Fruit fly (Drosophila melanogaster) whole organism, prepupa: Measurements from ENCODE around the gene Nedd4.

Experiments used
- Blimp-1 ChIP-seq: fragments of 200-800 bp; sonication (Bioruptor generic); optimal IDR thresholded peaks from 3 replicates; lab custom pipeline; 2017; ENCODE audit warnings: missing biosample characterization, missing genetic modification characterization, mild to moderate bottlenecking, moderate library complexity, missing genetic modification reagents
- CG10631 ChIP-seq: fragments of 200-800 bp; sonication (Bioruptor generic); optimal IDR thresholded peaks from 2 replicates; lab custom pipeline; 2016; ENCODE audit warnings: missing biosample characterization, missing genetic modification characterization
- CG10669 ChIP-seq: fragments of 200-800 bp; sonication (Bioruptor generic); optimal IDR thresholded peaks from 3 replicates; lab custom pipeline; 2018; ENCODE audit warnings: missing biosample characterization, mild to moderate bottlenecking, missing genetic modification characterization, moderate library complexity
- CG11762 ChIP-seq: fragments of 200-800 bp; sonication (Bioruptor generic); optimal IDR thresholded peaks from 3 replicates; lab custom pipeline; 2016; ENCODE audit warnings: missing biosample characterization, missing genetic modification characterization; ENCODE audit not compliant: insufficient read depth
- CG11902 ChIP-seq: fragments of 200-800 bp; sonication (Bioruptor generic); optimal IDR thresholded peaks from 3 replicates; lab custom pipeline; 2016; ENCODE audit warnings: missing biosample characterization, missing genetic modification characterization
- CG16779 ChIP-seq: fragments of 200-800 bp; sonication (Bioruptor generic); optimal IDR thresholded peaks from 3 replicates; lab custom pipeline; 2017; ENCODE audit warnings: missing biosample characterization, mild to moderate bottlenecking, missing genetic modification characterization
- CG3032 ChIP-seq: fragments of 200-800 bp; optimal IDR thresholded peaks from 2 replicates; lab custom pipeline; 2019; ENCODE audit warnings: missing biosample characterization, mild to moderate bottlenecking, missing genetic modification characterization, moderate library complexity
- CG32006 ChIP-seq: fragments of 200-800 bp; sonication (Bioruptor generic); optimal IDR thresholded peaks from 3 replicates; lab custom pipeline; 2017; ENCODE audit warnings: missing biosample characterization, mild to moderate bottlenecking, missing genetic modification characterization
- CG3919 ChIP-seq: fragments of 200-800 bp; sonication (Bioruptor generic); optimal IDR thresholded peaks from 3 replicates; lab custom pipeline; 2016; ENCODE audit warnings: missing biosample characterization, missing genetic modification characterization
- CG6163 ChIP-seq: fragments of 200-800 bp; sonication (Bioruptor generic); IDR thresholded peaks from 3 replicates; pipeline ENCODE4 v1.3.6; 2022; ENCODE audit warnings: missing biosample characterization, missing genetic modification characterization
- CG6792 ChIP-seq: fragments of 200-800 bp; sonication (Bioruptor generic); optimal IDR thresholded peaks from 3 replicates; lab custom pipeline; 2016; ENCODE audit warnings: missing biosample characterization, missing genetic modification characterization
- CG6854 ChIP-seq: fragments of 200-800 bp; sonication (Bioruptor generic); optimal IDR thresholded peaks from 2 replicates; lab custom pipeline; 2017; ENCODE audit warnings: missing biosample characterization, mild to moderate bottlenecking, missing genetic modification characterization
- CG7368 ChIP-seq: fragments of 200-800 bp; sonication (Bioruptor generic); optimal IDR thresholded peaks from 3 replicates; lab custom pipeline; 2016; ENCODE audit warnings: missing biosample characterization, missing genetic modification characterization
- CG8119 ChIP-seq: fragments of 200-800 bp; sonication (Bioruptor generic); IDR thresholded peaks from 3 replicates; pipeline ENCODE4 v1.3.6; 2022; ENCODE audit warnings: missing biosample characterization, missing genetic modification characterization
- CG8319 ChIP-seq: fragments of 200-800 bp; sonication (Bioruptor generic); optimal IDR thresholded peaks from 3 replicates; lab custom pipeline; 2016; ENCODE audit warnings: missing biosample characterization, missing genetic modification characterization
- CG8632 ChIP-seq: fragments of 200-800 bp; sonication (Bioruptor generic); optimal IDR thresholded peaks from 3 replicates; lab custom pipeline; 2016; ENCODE audit warnings: missing biosample characterization, missing genetic modification characterization
- CG9139 ChIP-seq: fragments of 200-800 bp; sonication (Bioruptor generic); optimal IDR thresholded peaks from 3 replicates; lab custom pipeline; 2017; ENCODE audit warnings: missing biosample characterization, mild to moderate bottlenecking, missing genetic modification characterization
- Eip75B ChIP-seq: fragments of 200-800 bp; sonication (Bioruptor generic); optimal IDR thresholded peaks from 3 replicates; lab custom pipeline; 2016; ENCODE audit warnings: missing biosample characterization, missing genetic modification characterization
- Eip78C ChIP-seq: fragments of 200-800 bp; sonication (Bioruptor generic); peaks from one replicate; lab custom pipeline; 2016; ENCODE audit warnings: missing biosample characterization, missing genetic modification characterization
- Ets96B ChIP-seq: fragments of 200-800 bp; optimal IDR thresholded peaks from 2 replicates; lab custom pipeline; 2019; ENCODE audit warnings: missing biosample characterization, mild to moderate bottlenecking, missing genetic modification characterization, moderate library complexity
- Hr38 ChIP-seq: sonication (Bioruptor generic); optimal IDR thresholded peaks from 2 replicates; lab custom pipeline; 2016; ENCODE audit warnings: missing biosample characterization, missing genetic modification characterization
- Hr39 ChIP-seq: fragments of 200-800 bp; sonication (Bioruptor generic); optimal IDR thresholded peaks from 2 replicates; lab custom pipeline; 2016; ENCODE audit warnings: missing biosample characterization, missing genetic modification characterization
- Smox ChIP-seq: fragments of 200-800 bp; sonication (Bioruptor generic); optimal IDR thresholded peaks from 3 replicates; lab custom pipeline; 2016; ENCODE audit warnings: missing biosample characterization, missing genetic modification characterization
- Sox102F ChIP-seq: fragments of 200-800 bp; sonication (Bioruptor generic); optimal IDR thresholded peaks from 2 replicates; lab custom pipeline; 2016; ENCODE audit warnings: missing biosample characterization, mild to moderate bottlenecking, missing genetic modification characterization
- achi ChIP-seq: fragments of 200-800 bp; sonication (Bioruptor generic); optimal IDR thresholded peaks from 3 replicates; lab custom pipeline; 2016; ENCODE audit warnings: missing biosample characterization, missing genetic modification characterization
- dac ChIP-seq: fragments of 200-800 bp; sonication (Bioruptor generic); optimal IDR thresholded peaks from 2 replicates; lab custom pipeline; 2017; ENCODE audit warnings: missing biosample characterization, mild to moderate bottlenecking, missing genetic modification characterization
- dsx ChIP-seq: fragments of 200-800 bp; optimal IDR thresholded peaks from 3 replicates; lab custom pipeline; 2019; ENCODE audit warnings: missing biosample characterization, mild to moderate bottlenecking, missing genetic modification characterization, moderate library complexity; ENCODE audit not compliant: poor library complexity, severe bottlenecking
- eg ChIP-seq: fragments of 200-800 bp; sonication (Bioruptor generic); IDR thresholded peaks from 3 replicates; pipeline ENCODE4 v1.3.6; 2022; ENCODE audit warnings: missing biosample characterization, missing genetic modification characterization
- fd59A ChIP-seq: fragments of 200-800 bp; sonication (Bioruptor generic); optimal IDR thresholded peaks from 2 replicates; lab custom pipeline; 2017; ENCODE audit warnings: missing biosample characterization, mild to moderate bottlenecking, missing genetic modification characterization, missing genetic modification reagents
- fkh ChIP-seq: fragments of 200-800 bp; sonication (Bioruptor generic); optimal IDR thresholded peaks from 3 replicates; lab custom pipeline; 2017; ENCODE audit warnings: missing biosample characterization, mild to moderate bottlenecking, missing genetic modification characterization, moderate library complexity
- lz ChIP-seq: fragments of 200-800 bp; sonication (Bioruptor generic); optimal IDR thresholded peaks from 3 replicates; lab custom pipeline; 2016; ENCODE audit warnings: missing biosample characterization, missing genetic modification characterization
- salr ChIP-seq, 2 experiments: fragments of 200-800 bp; sonication (Bioruptor generic); optimal IDR thresholded peaks; 3 replicates each; lab custom pipeline; 2016 to 2018; ENCODE audit warnings: missing biosample characterization in 2 of 2, missing genetic modification characterization in 2 of 2, mild to moderate bottlenecking in 1 of 2
- spab ChIP-seq: fragments of 200-800 bp; sonication (Bioruptor generic); optimal IDR thresholded peaks from 2 replicates; lab custom pipeline; 2017; ENCODE audit warnings: missing biosample characterization, mild to moderate bottlenecking, missing genetic modification characterization, missing genetic modification reagents
- svp ChIP-seq: fragments of 200-800 bp; sonication (Bioruptor generic); peaks from one replicate; lab custom pipeline; 2016; ENCODE audit warnings: missing biosample characterization, missing genetic modification characterization
- topi ChIP-seq: fragments of 200-800 bp; sonication (Bioruptor generic); optimal IDR thresholded peaks from 3 replicates; lab custom pipeline; 2016; ENCODE audit warnings: missing biosample characterization, missing genetic modification characterization
- vri ChIP-seq: fragments of 200-800 bp; sonication (Bioruptor generic); optimal IDR thresholded peaks from 3 replicates; lab custom pipeline; 2016; ENCODE audit warnings: missing biosample characterization, mild to moderate bottlenecking, missing genetic modification characterization

Nedd4 gene

dm6 chr3L:17532898-17533700 is 3.2 kb downstream of the Nedd4 start (continued):
- TF ChIP-seq fd59A (GFP tag; lab: Kevin White, UChicago) (no peak), vri (GFP tag; lab: Kevin White, UChicago) (peak; percentile 17), CG3032 (tag; lab: Kevin White, UChicago) (peak; percentile 40), topi (GFP tag; lab: Kevin White, UChicago) (peak; percentile 59), CG10669 (GFP tag; lab: Kevin White, UChicago) (peak; percentile 11), CG8119 (GFP tag; lab: Robert Waterston, UW) (no peak), CG6792 (GFP tag; lab: Kevin White, UChicago) (peak; percentile 41), dsx (peak; percentile 61)

dm6 chr3L:17533745-17534144 is 3.9 kb downstream of the Nedd4 start:
- TF ChIP-seq CG16779 (tag; lab: Kevin White, UChicago) (no peak), CG9139 (GFP tag; lab: Kevin White, UChicago) (peak; percentile 32), Smox (GFP tag; lab: Kevin White, UChicago) (no peak), CG8319 (no peak), CG3919 (GFP tag; lab: Kevin White, UChicago) (no peak), eg (GFP tag; lab: Robert Waterston, UW) (no peak; the same call in 2 of the 3 replicates), CG8632 (GFP tag; lab: Kevin White, UChicago) (no peak), CG10631 (GFP tag; lab: Kevin White, UChicago) (no peak), CG8119 (GFP tag; lab: Robert Waterston, UW) (no peak; the same call in 2 of the 3 replicates), lz (GFP tag; lab: Kevin White, UChicago) (no peak), spab (GFP tag; lab: Kevin White, UChicago) (no peak), CG6163 (GFP tag; lab: Robert Waterston, UW) (peak; percentile 24; the same call in 1 of the 3 replicates), fkh (GFP tag; lab: Kevin White, UChicago) (no peak), svp (GFP tag; lab: Kevin White, UChicago) (no peak), salr (GFP tag; optimal IDR thresholded peaks at IDR 0.05; lab: Kevin White, UChicago) (no peak), dsx (no peak), CG6854 (GFP tag; lab: Kevin White, UChicago) (peak; percentile 8)

- TF ChIP-seq achi (GFP tag; lab: Kevin White, UChicago) (no peak), Eip78C (GFP tag; lab: Kevin White, UChicago) (peak; percentile 42), fkh (GFP tag; lab: Kevin White, UChicago) (peak; percentile 51)
These were observed 4.5 kb downstream of the Nedd4 start for dm6 chr3L:17534396-17534795.

- TF ChIP-seq dsx (no peak), CG16779 (tag; lab: Kevin White, UChicago) (no peak), Hr38 (no peak), Sox102F (GFP tag; lab: Kevin White, UChicago) (no peak), dac (GFP tag; lab: Kevin White, UChicago) (no peak), fd59A (GFP tag; lab: Kevin White, UChicago) (no peak), CG7368 (GFP tag; lab: Kevin White, UChicago) (no peak), eg (GFP tag; lab: Robert Waterston, UW) (no peak), CG11902 (GFP tag; lab: Kevin White, UChicago) (no peak), Eip78C (GFP tag; lab: Kevin White, UChicago) (no peak), CG9139 (GFP tag; lab: Kevin White, UChicago) (no peak), achi (GFP tag; lab: Kevin White, UChicago) (no peak), Hr39 (GFP tag; lab: Kevin White, UChicago) (no peak), Eip75B (GFP tag; lab: Kevin White, UChicago) (no peak), CG11762 (GFP tag; lab: Kevin White, UChicago) (no peak), CG32006 (GFP tag; lab: Kevin White, UChicago) (no peak), Blimp-1 (GFP tag; lab: Kevin White, UChicago) (no peak), Ets96B (tag; lab: Kevin White, UChicago) (no peak), CG3919 (GFP tag; lab: Kevin White, UChicago) (no peak)
These were observed 5.9 kb downstream of the Nedd4 start for dm6 chr3L:17535768-17536167.
